Worm (Caenorhabditis elegans): ENCODE results near the gene srw-139.

- TF ChIP-seq med-1 (GFP tag; optimal IDR thresholded peaks at IDR 0.05; ENCODE audit: insufficient read depth) (no peak), cog-1 (tag; optimal IDR thresholded peaks at IDR 0.05) (no peak)
These were observed 43.0 kb downstream of the srw-139 start for ce11 chrV:2942247-2942646.

Measured in whole organism, midembryonic.